Worm (Caenorhabditis elegans): ENCODE results near the gene Y32F6B.1.

Y32F6B.1 gene

ce11 chrV:10468190-10468589, 16.4 kb downstream of the Y32F6B.1 start, which contains the start of gene egl-9:
Gene egl-9, plus strand, starts transcription at chrV:10468517.
- peak; percentile 83 for TF ChIP-seq hlh-11 (tag; optimal IDR thresholded peaks at IDR 0.05)
- no peak for TF ChIP-seq dmd-9 (GFP tag; IDR thresholded peaks at IDR 0.05)
- TF ChIP-seq ceh-62 (tag; optimal IDR thresholded peaks at IDR 0.05) = no peak
- TF ChIP-seq nhr-25 (tag; optimal IDR thresholded peaks at IDR 0.05; ENCODE audit: borderline replicate concordance, insufficient read depth) = no peak
- no peak for TF ChIP-seq unc-130 (GFP tag; optimal IDR thresholded peaks at IDR 0.05)
- TF ChIP-seq mep-1 (tag; optimal IDR thresholded peaks at IDR 0.05) = no peak
- no peak for TF ChIP-seq spr-3 (GFP tag; optimal IDR thresholded peaks at IDR 0.05)
- TF ChIP-seq daf-12 (tag; optimal IDR thresholded peaks at IDR 0.05) = no peak
- TF ChIP-seq mdt-29 (GFP tag; IDR thresholded peaks at IDR 0.05) = peak; percentile 33; the same call in 1 of the 2 replicates
- TF ChIP-seq egl-43 (GFP tag; IDR thresholded peaks at IDR 0.05) = no peak
- 0 out of 2 replicates have a peak, but pooled peaks have one; percentile 48 for TF ChIP-seq ceh-20 (GFP tag; IDR thresholded peaks at IDR 0.05)
- TF ChIP-seq snpc-1.2 (GFP tag; IDR thresholded peaks at IDR 0.05) = no peak
- TF ChIP-seq nhr-28 (tag; optimal IDR thresholded peaks at IDR 0.05) = peak; percentile 64
- no peak for TF ChIP-seq R02D3.7 (tag; optimal IDR thresholded peaks at IDR 0.05)
- TF ChIP-seq ceh-28 (tag; optimal IDR thresholded peaks at IDR 0.05) = no peak
- TF ChIP-seq lin-15B (tag; optimal IDR thresholded peaks at IDR 0.05) = no peak
- no peak for TF ChIP-seq rbr-2 (tag; optimal IDR thresholded peaks at IDR 0.05)
- peak; percentile 55 for TF ChIP-seq mes-2 (tag; optimal IDR thresholded peaks at IDR 0.05; ENCODE audit: poor library complexity, severe bottlenecking)
- TF ChIP-seq F10B5.3 (tag; optimal IDR thresholded peaks at IDR 0.05) = no peak
- TF ChIP-seq ztf-7 (tag; optimal IDR thresholded peaks at IDR 0.05) = no peak
- peak; percentile 59 for TF ChIP-seq ama-1 (optimal IDR thresholded peaks at IDR 0.05)
- no peak for TF ChIP-seq aly-2 (tag; optimal IDR thresholded peaks at IDR 0.05)
- TF ChIP-seq nhr-42 (GFP tag; IDR thresholded peaks at IDR 0.05) = no peak
- TF ChIP-seq T20F7.1 (GFP tag; optimal IDR thresholded peaks at IDR 0.05) = no peak
- TF ChIP-seq F37D6.2 (tag; optimal IDR thresholded peaks at IDR 0.05) = no peak
- no peak for TF ChIP-seq ceh-82 (tag; optimal IDR thresholded peaks at IDR 0.05)
- TF ChIP-seq nhr-102 (tag; optimal IDR thresholded peaks at IDR 0.05) = peak; percentile 7
- TF ChIP-seq lin-13 (GFP tag; optimal IDR thresholded peaks at IDR 0.05) = peak; percentile 3
- TF ChIP-seq dmd-6 (GFP tag; IDR thresholded peaks at IDR 0.05) = peak; percentile 91
- TF ChIP-seq dve-1 (tag; optimal IDR thresholded peaks at IDR 0.05; ENCODE audit: insufficient read depth) = peak; percentile 82
- no peak for TF ChIP-seq dpl-1 (GFP tag; optimal IDR thresholded peaks at IDR 0.05)
- 0 out of 2 replicates have a peak, but pooled peaks have one; percentile 16 for TF ChIP-seq Y75B8A.6 (GFP tag; IDR thresholded peaks at IDR 0.05)
- peak; percentile 99 for TF ChIP-seq aha-1 (tag)
- no peak for TF ChIP-seq snpc-4 (tag; optimal IDR thresholded peaks at IDR 0.05)
- TF ChIP-seq cey-2 (tag; optimal IDR thresholded peaks at IDR 0.05; ENCODE audit: borderline replicate concordance, insufficient read depth) = no peak
- peak; percentile 78 to 98 for TF ChIP-seq hif-1 (tag; optimal IDR thresholded peaks at IDR 0.05)
- peak; percentile 53 for TF ChIP-seq nhr-48 (tag; optimal IDR thresholded peaks at IDR 0.05)
- TF ChIP-seq tag-97 (GFP tag; IDR thresholded peaks at IDR 0.05) = no peak
- TF ChIP-seq ces-1 (GFP tag; optimal IDR thresholded peaks at IDR 0.05) = no peak
- peak; percentile 51; the same call in 1 of the 2 replicates for TF ChIP-seq T26A8.4 (GFP tag; IDR thresholded peaks at IDR 0.05)
- no peak for TF ChIP-seq set-16 (GFP tag; IDR thresholded peaks at IDR 0.05)
- TF ChIP-seq zip-2 (tag; optimal IDR thresholded peaks at IDR 0.05) = no peak
- TF ChIP-seq ceh-32 (tag; optimal IDR thresholded peaks at IDR 0.05; ENCODE audit: poor library complexity) = no peak
- no peak for TF ChIP-seq nhr-76 (tag; optimal IDR thresholded peaks at IDR 0.05)
- no peak for TF ChIP-seq zip-11 (GFP tag; IDR thresholded peaks at IDR 0.05)
- TF ChIP-seq mdl-1 (tag; optimal IDR thresholded peaks at IDR 0.05) = peak in 1 of 2 experiments; percentile 62
- TF ChIP-seq ZK337.2 (GFP tag; IDR thresholded peaks at IDR 0.05) = no peak
- TF ChIP-seq F44E2.7 (GFP tag; IDR thresholded peaks at IDR 0.05) = no peak
- TF ChIP-seq hlh-30 (tag; optimal IDR thresholded peaks at IDR 0.05; ENCODE audit: insufficient read depth) = peak; percentile 85
- TF ChIP-seq ZK546.5 (tag; optimal IDR thresholded peaks at IDR 0.05) = no peak
- no peak for TF ChIP-seq zfp-2 (tag; optimal IDR thresholded peaks at IDR 0.05)

All from whole organism, L4 larva.